Worm (Caenorhabditis elegans) whole organism, young adult: Measurements from ENCODE around the gene srx-73.

Source experiments
- B0261.1 ChIP-seq: sonication (generic microtip); optimal IDR thresholded peaks from 2 replicates; lab custom pipeline; 2016; ENCODE audit warnings: mild to moderate bottlenecking, missing genetic modification characterization, moderate library complexity, missing compliant biosample characterization
- F57A8.1 ChIP-seq: fragments of 200-800 bp; sonication (Bioruptor generic); optimal IDR thresholded peaks from 2 replicates; lab custom pipeline; 2018; ENCODE audit warnings: mild to moderate bottlenecking, missing genetic modification characterization, moderate library complexity, missing compliant biosample characterization
- aptf-2 ChIP-seq: fragments of 200-800 bp; sonication (Bioruptor generic); conservative IDR thresholded peaks from 2 replicates; pipeline ENCODE4 v1.3.6; 2022; ENCODE audit warnings: missing genetic modification reagents, missing genetic modification characterization, missing compliant biosample characterization
- ets-4 ChIP-seq: fragments of 200-800 bp; sonication (Bioruptor generic); optimal IDR thresholded peaks from 2 replicates; lab custom pipeline; 2018; ENCODE audit warnings: mild to moderate bottlenecking, missing genetic modification characterization, missing compliant biosample characterization
- hlh-26 ChIP-seq: fragments of 200-800 bp; sonication (Bioruptor generic); conservative IDR thresholded peaks from 2 replicates; pipeline ENCODE4 v1.3.6; 2022; ENCODE audit warnings: missing genetic modification reagents, missing genetic modification characterization, missing compliant biosample characterization
- mcd-1 ChIP-seq: fragments of 200-800 bp; sonication (Bioruptor generic); IDR thresholded peaks from 2 replicates; pipeline ENCODE4 v1.3.6; 2022; ENCODE audit warnings: missing genetic modification reagents, missing genetic modification characterization, missing compliant biosample characterization
- mes-4 ChIP-seq: sonication (generic microtip); optimal IDR thresholded peaks from 2 replicates; lab custom pipeline; 2016; ENCODE audit warnings: missing genotype, missing genetic modification characterization, missing compliant biosample characterization
- nfyb-1 ChIP-seq: fragments of 200-800 bp; sonication (Bioruptor generic); IDR thresholded peaks from 2 replicates; pipeline ENCODE4 v1.3.6; 2022; ENCODE audit warnings: missing genetic modification reagents, missing genetic modification characterization, missing compliant biosample characterization
- pha-4 ChIP-seq: fragments of 150-350 bp; sonication (generic microtip); optimal IDR thresholded peaks from 2 replicates; lab custom pipeline; 2014; ENCODE audit warnings: missing biosample characterization, missing genetic modification reagents, missing genetic modification characterization
- sdz-38 ChIP-seq: sonication (generic microtip); optimal IDR thresholded peaks from 2 replicates; lab custom pipeline; 2016; ENCODE audit warnings: missing genotype, missing genetic modification characterization, missing compliant biosample characterization
- snpc-4 ChIP-seq, 5 experiments: fragments of 150-350 bp in 1 of 5; sonication (generic microtip) in 4 of 5; optimal IDR thresholded peaks; 2 replicates each; lab custom pipeline; 2014 to 2018; ENCODE audit warnings: missing genetic modification characterization in 5 of 5, missing biosample characterization in 3 of 5, antibody characterized with exemption in 2 of 5, mild to moderate bottlenecking in 2 of 5, missing compliant biosample characterization in 2 of 5, missing genotype in 2 of 5, moderate library complexity in 2 of 5, missing genetic modification reagents in 1 of 5
- unc-130 ChIP-seq: sonication (generic microtip); optimal IDR thresholded peaks from 2 replicates; lab custom pipeline; 2016; ENCODE audit warnings: missing genetic modification reagents, missing genetic modification characterization, missing compliant biosample characterization
- unc-62 ChIP-seq: fragments of 150-350 bp; optimal IDR thresholded peaks from 2 replicates; lab custom pipeline; 2014; ENCODE audit warnings: missing biosample characterization, missing genetic modification reagents, missing genetic modification characterization
- ztf-26 ChIP-seq: sonication (generic microtip); optimal IDR thresholded peaks from 2 replicates; lab custom pipeline; 2017; ENCODE audit warnings: missing genetic modification characterization, missing compliant biosample characterization

- TF ChIP-seq hlh-26 (GFP tag; lab: Robert Waterston, UW): no peak
- TF ChIP-seq ztf-26 (tag; lab: Kevin White, UChicago): no peak
- no peak for TF ChIP-seq pha-4 (tag; lab: Kevin White, UChicago)
- TF ChIP-seq mes-4 (tag; lab: Kevin White, UChicago): no peak
- no peak for TF ChIP-seq ets-4
- no peak for TF ChIP-seq unc-130 (GFP tag; lab: Kevin White, UChicago)
- TF ChIP-seq snpc-4 (GFP tag; optimal IDR thresholded peaks at IDR 0.05; lab: Kevin White, UChicago): no peak
- no peak for TF ChIP-seq snpc-4 (tag; optimal IDR thresholded peaks at IDR 0.05; lab: Kevin White, UChicago)
- no peak for TF ChIP-seq mcd-1 (GFP tag; lab: Robert Waterston, UW)
- TF ChIP-seq sdz-38 (tag; lab: Kevin White, UChicago): no peak
- TF ChIP-seq B0261.1: no peak
- TF ChIP-seq F57A8.1: no peak
- no peak for TF ChIP-seq unc-62 (GFP tag; lab: Kevin White, UChicago)
- no peak for TF ChIP-seq nfyb-1
- no peak for TF ChIP-seq aptf-2 (GFP tag; lab: Robert Waterston, UW)
Measured at ce11 chrV:4640501-4641150, 24.9 kb downstream of the srx-73 start.
